Worm (Caenorhabditis elegans): ENCODE results near the gene cal-8.

ce11 chrII:5500470-5500869, 18.6 kb upstream of the cal-8 start, which contains the start of gene fzy-1:
- TF ChIP-seq eor-1 (tag; optimal IDR thresholded peaks at IDR 0.05) (no peak), unc-39 (tag; optimal IDR thresholded peaks at IDR 0.05) (no peak), ceh-9 (tag; optimal IDR thresholded peaks at IDR 0.05) (no peak), nhr-43 (tag; optimal IDR thresholded peaks at IDR 0.05; ENCODE audit: poor library complexity, severe bottlenecking) (no peak), nhr-77 (tag; optimal IDR thresholded peaks at IDR 0.05) (no peak), fos-1 (tag; optimal IDR thresholded peaks at IDR 0.05) (no peak)

All from whole organism, L3 larva.